Worm (Caenorhabditis elegans): Measurements from ENCODE around the gene F41H10.2.

DNA sequence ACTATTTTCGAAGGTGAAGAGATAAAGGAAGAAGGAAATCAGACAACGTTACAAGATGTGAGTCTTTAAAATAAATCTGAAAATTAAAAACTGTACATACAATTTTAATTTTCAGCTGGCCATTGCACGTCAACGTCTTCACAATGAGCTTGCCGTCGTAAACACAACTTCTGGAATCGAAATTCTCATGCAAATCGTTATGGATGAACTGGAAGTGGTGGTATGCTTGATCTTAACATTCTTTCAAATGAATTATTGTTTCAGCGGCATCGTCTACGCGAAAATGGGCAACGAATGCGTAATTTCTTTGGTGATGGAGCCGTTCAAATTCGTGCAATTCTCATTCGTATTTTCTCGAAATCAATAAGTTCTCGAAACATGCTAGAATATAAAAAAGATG is 26.9 kb upstream of the F41H10.2 start:
- TF ChIP-seq ceh-16 (tag; optimal IDR thresholded peaks at IDR 0.05) (no peak), lsy-12 (tag; optimal IDR thresholded peaks at IDR 0.05) (no peak), nhr-77 (tag; optimal IDR thresholded peaks at IDR 0.05) (no peak), nhr-12 (tag; optimal IDR thresholded peaks at IDR 0.05) (no peak), ZK546.5 (tag; optimal IDR thresholded peaks at IDR 0.05) (no peak), nhr-23 (tag; optimal IDR thresholded peaks at IDR 0.05) (no peak), ama-1 (optimal IDR thresholded peaks at IDR 0.05) (no peak), pha-4 (tag; optimal IDR thresholded peaks at IDR 0.05) (no peak), aly-2 (tag; optimal IDR thresholded peaks at IDR 0.05) (no peak), pqm-1 (tag; optimal IDR thresholded peaks at IDR 0.05) (no peak)
